Worm (Caenorhabditis elegans) whole organism, L4 larva: ENCODE measurements around the gene dhs-16.
A peak's percentile ranks its signal among the peaks of the same experiment; 100 is the strongest.

Source experiments
- F10B5.3 ChIP-seq: sonication (generic microtip); optimal IDR thresholded peaks from 2 replicates; lab custom pipeline; 2016; ENCODE audit warnings: mild to moderate bottlenecking, missing genetic modification characterization, missing compliant biosample characterization
- F37D6.2 ChIP-seq: sonication (generic microtip); optimal IDR thresholded peaks from 2 replicates; lab custom pipeline; 2016; ENCODE audit warnings: mild to moderate bottlenecking, missing genetic modification characterization, missing compliant biosample characterization
- F49E8.2 ChIP-seq: sonication (generic microtip); optimal IDR thresholded peaks from 2 replicates; lab custom pipeline; 2016; ENCODE audit warnings: missing compliant biosample characterization, mild to moderate bottlenecking, missing genetic modification characterization, borderline replicate concordance
- T20F7.1 ChIP-seq: fragments of 200-800 bp; sonication (Bioruptor generic); optimal IDR thresholded peaks from 2 replicates; lab custom pipeline; 2018; ENCODE audit warnings: mild to moderate bottlenecking, missing genetic modification characterization, missing compliant biosample characterization
- ZK337.2 ChIP-seq: fragments of 200-800 bp; sonication (Bioruptor generic); IDR thresholded peaks from 2 replicates; pipeline ENCODE4 v1.3.6; 2022; ENCODE audit warnings: missing genetic modification reagents, missing genetic modification characterization, missing compliant biosample characterization
- aha-1 ChIP-seq: fragments of 150-350 bp; peaks from one replicate; lab custom pipeline; 2014; ENCODE audit warnings: missing biosample characterization, missing genetic modification characterization
- aly-2 ChIP-seq: sonication (generic microtip); optimal IDR thresholded peaks from 2 replicates; lab custom pipeline; 2018; ENCODE audit warnings: missing biosample characterization, missing genetic modification characterization
- arid-1 ChIP-seq: fragments of 200-800 bp; sonication (Bioruptor generic); conservative IDR thresholded peaks from 2 replicates; pipeline ENCODE4 v1.3.6; 2022; ENCODE audit warnings: missing genetic modification reagents, missing genetic modification characterization, missing compliant biosample characterization
- attf-4 ChIP-seq: sonication (generic microtip); optimal IDR thresholded peaks from 3 replicates; lab custom pipeline; 2017; ENCODE audit warnings: missing biosample characterization, missing genetic modification characterization
- ceh-44 ChIP-seq: fragments of 200-800 bp; sonication (Bioruptor generic); IDR thresholded peaks from 2 replicates; pipeline ENCODE4 v1.3.6; 2022; ENCODE audit warnings: missing genetic modification reagents, missing genetic modification characterization, missing compliant biosample characterization
- cey-2 ChIP-seq: sonication (generic microtip); optimal IDR thresholded peaks from 3 replicates; lab custom pipeline; 2017; ENCODE audit warnings: missing genetic modification characterization, mild to moderate bottlenecking, missing compliant biosample characterization, antibody characterized with exemption, borderline replicate concordance; ENCODE audit not compliant: insufficient read depth
- ctbp-1 ChIP-seq: fragments of 200-800 bp; sonication (Bioruptor generic); IDR thresholded peaks from 2 replicates; pipeline ENCODE4 v1.3.6; 2022; ENCODE audit warnings: missing genetic modification reagents, missing genetic modification characterization, missing compliant biosample characterization
- daf-16 ChIP-seq, 3 experiments: sonication (generic microtip); optimal IDR thresholded peaks; 2 replicates each; lab custom pipeline; 2016 to 2017; ENCODE audit warnings: missing genetic modification characterization in 3 of 3, missing genetic modification reagents in 3 of 3, mild to moderate bottlenecking in 2 of 3, missing compliant biosample characterization in 2 of 3, missing biosample characterization in 1 of 3, moderate library complexity in 1 of 3
- dve-1 ChIP-seq: sonication (generic microtip); optimal IDR thresholded peaks from 2 replicates; lab custom pipeline; 2017; ENCODE audit warnings: antibody characterized with exemption, mild to moderate bottlenecking, missing genetic modification characterization, missing compliant biosample characterization; ENCODE audit not compliant: insufficient read depth
- egl-27 ChIP-seq: sonication (generic microtip); optimal IDR thresholded peaks from 3 replicates; lab custom pipeline; 2017; ENCODE audit warnings: missing biosample characterization, missing genetic modification reagents, missing genetic modification characterization
- egl-43 ChIP-seq: fragments of 200-800 bp; sonication (Bioruptor generic); IDR thresholded peaks from 2 replicates; pipeline ENCODE4 v1.3.6; 2022; ENCODE audit warnings: missing genetic modification reagents, missing genetic modification characterization, missing compliant biosample characterization
- gei-8 ChIP-seq: fragments of 200-800 bp; sonication (Bioruptor generic); optimal IDR thresholded peaks from 2 replicates; lab custom pipeline; 2018; ENCODE audit warnings: mild to moderate bottlenecking, missing genetic modification characterization, missing compliant biosample characterization
- hlh-11 ChIP-seq: fragments of 200-800 bp; sonication (Bioruptor generic); optimal IDR thresholded peaks from 2 replicates; lab custom pipeline; 2018; ENCODE audit warnings: mild to moderate bottlenecking, missing genetic modification characterization, missing compliant biosample characterization
- jun-1 ChIP-seq: fragments of 150-350 bp; optimal IDR thresholded peaks from 2 replicates; lab custom pipeline; 2014; ENCODE audit warnings: missing biosample characterization, missing genetic modification reagents, missing genetic modification characterization
- lin-38 ChIP-seq: fragments of 200-800 bp; sonication (Bioruptor generic); IDR thresholded peaks from 2 replicates; pipeline ENCODE4 v1.3.6; 2022; ENCODE audit warnings: missing genetic modification reagents, missing genetic modification characterization, missing compliant biosample characterization
- lir-3 ChIP-seq: sonication (generic microtip); optimal IDR thresholded peaks from 2 replicates; lab custom pipeline; 2016; ENCODE audit warnings: mild to moderate bottlenecking, missing genetic modification characterization, missing compliant biosample characterization
- lsy-2 ChIP-seq, 2 experiments: fragments of 150-350 bp in 1 of 2; sonication (generic microtip) in 1 of 2; optimal IDR thresholded peaks; 2 replicates each; lab custom pipeline; 2014 to 2017; ENCODE audit warnings: missing biosample characterization in 2 of 2, missing genetic modification characterization in 2 of 2
- madf-5 ChIP-seq, 2 experiments: fragments of 200-800 bp; sonication (Bioruptor generic); IDR thresholded peaks; 2 replicates each; pipeline ENCODE4 v1.3.6; 2022; ENCODE audit warnings: missing compliant biosample characterization in 2 of 2, missing genetic modification characterization in 2 of 2
- mdt-29 ChIP-seq: fragments of 200-800 bp; sonication (Bioruptor generic); IDR thresholded peaks from 2 replicates; pipeline ENCODE4 v1.3.6; 2022; ENCODE audit warnings: missing genetic modification reagents, missing genetic modification characterization, missing compliant biosample characterization
- mep-1 ChIP-seq: fragments of 150-350 bp; sonication (generic microtip); optimal IDR thresholded peaks from 3 replicates; lab custom pipeline; 2014; ENCODE audit warnings: missing biosample characterization, missing genetic modification characterization
- nhr-11 ChIP-seq: fragments of 150-350 bp; optimal IDR thresholded peaks from 2 replicates; lab custom pipeline; 2014; ENCODE audit warnings: missing biosample characterization, missing genetic modification characterization
- nhr-28 ChIP-seq: fragments of 150-350 bp; optimal IDR thresholded peaks from 2 replicates; lab custom pipeline; 2014; ENCODE audit warnings: missing biosample characterization, missing genetic modification characterization
- nhr-42 ChIP-seq: fragments of 200-800 bp; sonication (Bioruptor generic); IDR thresholded peaks from 2 replicates; pipeline ENCODE4 v1.3.6; 2022; ENCODE audit warnings: missing genetic modification characterization, missing compliant biosample characterization
- pha-4 ChIP-seq, 2 experiments: fragments of 150-350 bp in 1 of 2; fragments of 200-800 bp in 1 of 2; sonication (Bioruptor generic) in 1 of 2; IDR thresholded peaks in 1 of 2; optimal IDR thresholded peaks in 1 of 2; 2 replicates each; pipeline versions ENCODE4 v1.3.6 to Lab custom; 2014 to 2022; ENCODE audit warnings: missing genetic modification characterization in 2 of 2, missing genetic modification reagents in 2 of 2, missing biosample characterization in 1 of 2, missing compliant biosample characterization in 1 of 2
- pqm-1 ChIP-seq: sonication (generic microtip); optimal IDR thresholded peaks from 2 replicates; lab custom pipeline; 2017; ENCODE audit warnings: missing biosample characterization, missing genetic modification characterization
- rbr-2 ChIP-seq: sonication (generic microtip); optimal IDR thresholded peaks from 2 replicates; lab custom pipeline; 2016; ENCODE audit warnings: missing genotype, missing genetic modification characterization, missing compliant biosample characterization
- skn-1 ChIP-seq: fragments of 150-350 bp; optimal IDR thresholded peaks from 2 replicates; lab custom pipeline; 2014; ENCODE audit warnings: missing biosample characterization, missing genetic modification characterization
- snpc-1.2 ChIP-seq: fragments of 200-800 bp; sonication (Bioruptor generic); IDR thresholded peaks from 2 replicates; pipeline ENCODE4 v1.3.6; 2022; ENCODE audit warnings: missing genetic modification reagents, missing genetic modification characterization, missing compliant biosample characterization
- spr-3 ChIP-seq: fragments of 200-800 bp; sonication (Bioruptor generic); optimal IDR thresholded peaks from 2 replicates; lab custom pipeline; 2018; ENCODE audit warnings: mild to moderate bottlenecking, missing genetic modification characterization, missing compliant biosample characterization
- tra-1 ChIP-seq: fragments of 200-800 bp; sonication (Bioruptor generic); IDR thresholded peaks from 2 replicates; pipeline ENCODE4 v1.3.6; 2022; ENCODE audit warnings: missing genetic modification reagents, missing genetic modification characterization, missing compliant biosample characterization
- zip-2 ChIP-seq: fragments of 150-350 bp; optimal IDR thresholded peaks from 2 replicates; lab custom pipeline; 2014; ENCODE audit warnings: missing biosample characterization, missing genetic modification characterization

dhs-16 gene

ce11 chrV:6012401-6012800, 28.9 kb downstream of the dhs-16 start:
- peak; percentile 19 for TF ChIP-seq dve-1 (tag; lab: Kevin White, UChicago)
- no peak for TF ChIP-seq cey-2 (tag; lab: Kevin White, UChicago)
- TF ChIP-seq T20F7.1 (GFP tag; lab: Kevin White, UChicago), result peak; percentile 32
- peak; percentile 20 for TF ChIP-seq pqm-1 (tag; lab: Kevin White, UChicago)
- TF ChIP-seq nhr-11 (tag; lab: Kevin White, UChicago), result no peak
- peak; percentile 83 for TF ChIP-seq aha-1 (tag; lab: Kevin White, UChicago)
- TF ChIP-seq nhr-28 (tag; lab: Kevin White, UChicago), result no peak
- no peak for TF ChIP-seq tra-1 (GFP tag; lab: Robert Waterston, UW)
- TF ChIP-seq ZK337.2 (GFP tag; lab: Robert Waterston, UW), result no peak
- TF ChIP-seq mdt-29 (GFP tag; lab: Robert Waterston, UW), result peak; percentile 28; the same call in 1 of the 2 replicates
- peak in 1 of 2 experiments; percentile 29 for TF ChIP-seq lsy-2 (tag; optimal IDR thresholded peaks at IDR 0.05; lab: Kevin White, UChicago)
- TF ChIP-seq ceh-44 (GFP tag; lab: Robert Waterston, UW), result no peak

ce11 chrV:6015546-6016089, 32.1 kb downstream of the dhs-16 start:
- TF ChIP-seq nhr-28 (tag; lab: Kevin White, UChicago) (no peak), snpc-1.2 (GFP tag; lab: Robert Waterston, UW) (peak; percentile 46; the same call in 1 of the 2 replicates), gei-8 (GFP tag; lab: Kevin White, UChicago) (no peak), skn-1 (tag; lab: Kevin White, UChicago) (no peak), F37D6.2 (no peak), egl-43 (peak; percentile 22; the same call in 1 of the 2 replicates), nhr-42 (GFP tag; lab: Robert Waterston, UW) (no peak), lir-3 (no peak), pha-4 (GFP tag; IDR thresholded peaks at IDR 0.05; lab: Robert Waterston, UW) (peak; percentile 9; the same call in 1 of the 2 replicates), pha-4 (tag; optimal IDR thresholded peaks at IDR 0.05; lab: Kevin White, UChicago) (no peak), spr-3 (no peak), daf-16 (GFP tag; optimal IDR thresholded peaks at IDR 0.05; lab: Kevin White, UChicago) (no peak), daf-16 (tag; optimal IDR thresholded peaks at IDR 0.05; lab: Kevin White, UChicago) (no peak), F49E8.2 (tag; lab: Kevin White, UChicago) (peak; percentile 31), rbr-2 (tag; lab: Kevin White, UChicago) (no peak), lin-38 (peak; percentile 44), egl-27 (tag; lab: Kevin White, UChicago) (no peak), cey-2 (tag; lab: Kevin White, UChicago) (no peak), F10B5.3 (no peak), aly-2 (tag; lab: Kevin White, UChicago) (no peak), madf-5 (GFP tag; IDR thresholded peaks at IDR 0.05; lab: Robert Waterston, UW) (no peak), arid-1 (GFP tag; lab: Robert Waterston, UW) (peak; percentile 9; the same call in 1 of the 2 replicates), mep-1 (tag; lab: Kevin White, UChicago) (peak; percentile 40), attf-4 (tag; lab: Kevin White, UChicago) (no peak), ctbp-1 (GFP tag; lab: Robert Waterston, UW) (no peak)

- peak; percentile 3 for TF ChIP-seq hlh-11 (tag; lab: Kevin White, UChicago)
- TF ChIP-seq jun-1, result peak; percentile 59
- TF ChIP-seq T20F7.1 (GFP tag; lab: Kevin White, UChicago), result peak; percentile 48
- TF ChIP-seq zip-2, result no peak
- TF ChIP-seq aha-1 (tag; lab: Kevin White, UChicago), result peak; percentile 15
Measured at ce11 chrV:6016097-6016496, 32.6 kb downstream of the dhs-16 start.
